Fruit fly (Drosophila melanogaster) whole organism, pupa: Measurements from ENCODE around the gene eas.
A peak's percentile ranks its signal among the peaks of the same experiment; 100 is the strongest.

ENCODE experiments used
- CG12605 ChIP-seq: fragments of 200-800 bp; sonication (Bioruptor generic); IDR thresholded peaks from 2 replicates; pipeline ENCODE4 v1.3.6; 2022; ENCODE audit warnings: missing biosample characterization, missing genetic modification characterization
- CG13204 ChIP-seq: fragments of 200-800 bp; sonication (Bioruptor generic); optimal IDR thresholded peaks from 2 replicates; lab custom pipeline; 2018; ENCODE audit warnings: missing biosample characterization, mild to moderate bottlenecking, missing genetic modification characterization, moderate library complexity
- CG14655 ChIP-seq: fragments of 200-800 bp; sonication (Bioruptor generic); optimal IDR thresholded peaks from 3 replicates; lab custom pipeline; 2017; ENCODE audit warnings: mild to moderate bottlenecking, missing biosample characterization, missing genetic modification reagents, missing genetic modification characterization
- CG17806 ChIP-seq: fragments of 200-800 bp; sonication (Bioruptor generic); optimal IDR thresholded peaks from 2 replicates; lab custom pipeline; 2018; ENCODE audit warnings: missing biosample characterization, mild to moderate bottlenecking, missing genetic modification characterization, moderate library complexity
- CG34367 ChIP-seq: fragments of 200-800 bp; sonication (Bioruptor generic); optimal IDR thresholded peaks from 2 replicates; lab custom pipeline; 2018; ENCODE audit warnings: missing biosample characterization, mild to moderate bottlenecking, missing genetic modification characterization
- CG4496 ChIP-seq: fragments of 200-800 bp; sonication (Bioruptor generic); IDR thresholded peaks from 3 replicates; pipeline ENCODE4 v1.3.6; 2022; ENCODE audit warnings: missing biosample characterization, missing genetic modification characterization
- CG8159 ChIP-seq: fragments of 200-800 bp; sonication (Bioruptor generic); optimal IDR thresholded peaks from 3 replicates; lab custom pipeline; 2018; ENCODE audit warnings: missing biosample characterization, mild to moderate bottlenecking, missing genetic modification characterization, moderate library complexity
- EcR ChIP-seq: fragments of 200-800 bp; sonication (Bioruptor generic); optimal IDR thresholded peaks from 3 replicates; lab custom pipeline; 2019; ENCODE audit warnings: missing biosample characterization, missing genetic modification characterization, mild to moderate bottlenecking, moderate library complexity, missing genetic modification reagents
- Ets98B ChIP-seq: fragments of 200-800 bp; sonication (Bioruptor generic); IDR thresholded peaks from 2 replicates; pipeline ENCODE4 v1.3.6; 2022; ENCODE audit warnings: missing biosample characterization, missing genetic modification characterization
- Pif1A ChIP-seq: fragments of 200-800 bp; sonication (Bioruptor generic); optimal IDR thresholded peaks from 3 replicates; lab custom pipeline; 2016; ENCODE audit warnings: missing biosample characterization, missing genetic modification characterization
- fd96Ca ChIP-seq: fragments of 200-800 bp; sonication (Bioruptor generic); IDR thresholded peaks from 3 replicates; pipeline ENCODE4 v1.3.6; 2022; ENCODE audit warnings: missing biosample characterization, missing genetic modification characterization
- gl ChIP-seq: fragments of 200-800 bp; sonication (Bioruptor generic); optimal IDR thresholded peaks from 2 replicates; lab custom pipeline; 2018; ENCODE audit warnings: missing biosample characterization, mild to moderate bottlenecking, missing genetic modification characterization

Gene eas

DNA sequence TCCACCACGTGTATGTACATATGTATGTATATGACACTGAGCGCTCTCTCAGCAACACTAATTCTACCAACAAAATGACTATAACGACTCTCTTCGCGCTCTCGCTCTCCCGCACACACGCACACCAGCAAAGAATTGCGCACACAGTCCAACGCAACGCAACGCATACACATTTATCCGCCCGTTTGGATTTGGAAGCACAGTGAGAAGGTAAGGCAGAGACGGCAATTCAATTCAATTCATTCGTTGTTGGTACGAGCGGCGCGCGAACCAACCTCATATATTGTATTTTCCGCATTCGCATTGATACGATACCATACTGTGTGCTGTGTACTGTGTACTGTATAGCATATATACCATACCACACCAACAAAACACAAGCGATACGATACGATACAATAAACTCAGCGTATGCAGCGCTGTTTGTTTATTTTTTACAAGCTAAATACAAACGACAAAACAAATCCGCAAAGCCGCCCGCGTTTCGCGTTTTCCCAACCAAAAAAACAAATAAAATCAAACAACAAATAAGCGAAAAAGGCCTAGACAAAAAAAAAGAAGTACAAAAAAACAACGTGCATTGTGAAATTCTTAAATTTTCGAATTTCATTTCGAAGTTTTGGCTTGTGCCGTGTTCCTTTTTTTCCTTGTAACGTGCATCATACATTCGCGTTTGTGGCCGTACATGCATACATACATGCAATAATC lies 55.5 kb downstream of the eas start, which contains the start of the genes CG9921 and Dsp1:
Gene CG9921 (minus strand): TSS at position 167 of the 708 bp plus-strand sequence.
Gene Dsp1 (plus strand): TSS at position 179 of the 708 bp plus-strand sequence.
- TF ChIP-seq Ets98B (GFP tag; lab: Robert Waterston, UW) (peak; percentile 35; the same call in 1 of the 2 replicates), gl (tag; lab: Kevin White, UChicago) (no peak), CG4496 (peak; percentile 29; the same call in 1 of the 3 replicates), EcR (peak; percentile 9), CG8159 (tag; lab: Kevin White, UChicago) (no peak), CG14655 (peak; percentile 3), fd96Ca (GFP tag; lab: Robert Waterston, UW) (peak; percentile 54; the same call in 1 of the 3 replicates), CG12605 (GFP tag; lab: Robert Waterston, UW) (0 out of 2 replicates have a peak, but pooled peaks have one; percentile 30)
- TF ChIP-seq, all 21 proteins: peak for 6

DNA sequence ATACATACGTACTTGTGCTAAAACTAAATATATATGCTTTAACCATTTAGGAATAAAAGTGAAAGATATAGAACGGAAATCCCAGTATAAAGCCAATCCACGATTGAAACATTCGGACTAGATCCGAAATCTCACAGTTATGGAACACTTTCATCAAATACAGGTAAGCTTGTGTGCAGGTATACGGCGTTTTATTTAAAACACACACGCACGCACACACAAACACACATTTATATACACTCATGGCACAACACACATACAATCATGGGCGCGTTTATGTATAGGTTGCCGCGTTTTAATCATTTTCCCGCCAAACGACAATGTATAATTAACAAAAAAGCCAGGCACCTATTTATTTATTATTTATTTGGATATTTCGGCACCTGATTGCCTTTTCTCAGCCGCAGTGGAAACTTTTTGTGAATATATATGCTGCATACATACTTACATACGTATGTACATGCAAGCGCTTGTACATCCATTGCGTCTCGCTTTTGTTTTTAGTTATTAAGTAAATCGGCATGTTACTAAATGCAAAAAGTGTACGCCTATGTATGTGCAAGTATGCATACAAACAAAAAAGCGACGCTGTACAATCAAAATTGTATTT lies 56.2 kb downstream of the eas start:
- TF ChIP-seq Pif1A (no peak), CG14655 (no peak), CG13204 (no peak), CG12605 (GFP tag; lab: Robert Waterston, UW) (no peak), CG17806 (tag; lab: Kevin White, UChicago) (no peak), CG4496 (no peak), CG34367 (tag; lab: Kevin White, UChicago) (no peak)
